Fruit fly (Drosophila melanogaster) whole organism, embryonic: ENCODE data around the gene Cyp12a4.

Experiments
- Atf-2 ChIP-seq: fragments of 200-800 bp; sonication (Bioruptor generic); optimal IDR thresholded peaks from 2 replicates; lab custom pipeline; 2016; ENCODE audit warnings: missing biosample characterization, missing genetic modification characterization
- Blimp-1 ChIP-seq: fragments of 200-800 bp; sonication (Bioruptor generic); optimal IDR thresholded peaks from 3 replicates; lab custom pipeline; 2018; ENCODE audit warnings: missing biosample characterization, missing genetic modification characterization, mild to moderate bottlenecking, moderate library complexity, missing genetic modification reagents
- CG10565 ChIP-seq: fragments of 200-800 bp; sonication (Bioruptor generic); optimal IDR thresholded peaks from 3 replicates; lab custom pipeline; 2016; ENCODE audit warnings: missing biosample characterization, mild to moderate bottlenecking, missing genetic modification characterization
- CG11247 ChIP-seq: fragments of 200-800 bp; sonication (Bioruptor generic); IDR thresholded peaks from 2 replicates; pipeline ENCODE4 v1.3.6; 2022; ENCODE audit warnings: missing biosample characterization, missing genetic modification characterization
- CG11504 ChIP-seq: fragments of 200-800 bp; sonication (Bioruptor generic); optimal IDR thresholded peaks from 3 replicates; lab custom pipeline; 2019; ENCODE audit warnings: missing biosample characterization, mild to moderate bottlenecking, missing genetic modification characterization, moderate library complexity
- CG12659 ChIP-seq: fragments of 200-800 bp; sonication (Bioruptor generic); optimal IDR thresholded peaks from 3 replicates; lab custom pipeline; 2017; ENCODE audit warnings: mild to moderate bottlenecking, missing biosample characterization, missing genetic modification reagents, missing genetic modification characterization
- CG12744 ChIP-seq: fragments of 200-800 bp; sonication (Bioruptor generic); optimal IDR thresholded peaks from 2 replicates; lab custom pipeline; 2016; ENCODE audit warnings: missing biosample characterization, missing genetic modification characterization
- CG12942 ChIP-seq: fragments of 200-800 bp; sonication (Bioruptor generic); optimal IDR thresholded peaks from 3 replicates; lab custom pipeline; 2016; ENCODE audit warnings: missing biosample characterization, missing genetic modification characterization
- CG13894 ChIP-seq: fragments of 200-800 bp; sonication (Bioruptor generic); optimal IDR thresholded peaks from 3 replicates; lab custom pipeline; 2018; ENCODE audit warnings: missing biosample characterization, mild to moderate bottlenecking, missing genetic modification characterization, moderate library complexity
- CG15011 ChIP-seq: fragments of 200-800 bp; sonication (Bioruptor generic); optimal IDR thresholded peaks from 3 replicates; lab custom pipeline; 2018; ENCODE audit warnings: missing biosample characterization, mild to moderate bottlenecking, missing genetic modification characterization
- CG15073 ChIP-seq: fragments of 200-800 bp; sonication (Bioruptor generic); optimal IDR thresholded peaks from 2 replicates; lab custom pipeline; 2016; ENCODE audit warnings: missing biosample characterization, missing genetic modification characterization
- CG15696 ChIP-seq: fragments of 200-800 bp; sonication (Bioruptor generic); optimal IDR thresholded peaks from 2 replicates; lab custom pipeline; 2019; ENCODE audit warnings: missing biosample characterization, mild to moderate bottlenecking, missing genetic modification characterization, moderate library complexity
- CG1602 ChIP-seq: fragments of 200-800 bp; sonication (Bioruptor generic); optimal IDR thresholded peaks from 3 replicates; lab custom pipeline; 2016; ENCODE audit warnings: missing biosample characterization, missing genetic modification characterization
- CG16779 ChIP-seq: fragments of 200-800 bp; sonication (Bioruptor generic); IDR thresholded peaks from 2 replicates; pipeline ENCODE4 v1.3.6; 2022; ENCODE audit warnings: missing biosample characterization, missing genetic modification characterization
- CG16813 ChIP-seq: fragments of 200-800 bp; sonication (Bioruptor generic); IDR thresholded peaks from 3 replicates; pipeline ENCODE4 v1.3.6; 2022; ENCODE audit warnings: missing biosample characterization, missing genetic modification characterization; ENCODE audit not compliant: partially characterized antibody
- CG17361 ChIP-seq: fragments of 200-800 bp; sonication (Bioruptor generic); IDR thresholded peaks from 3 replicates; pipeline ENCODE4 v1.3.6; 2022; ENCODE audit warnings: missing biosample characterization, missing genetic modification characterization
- CG2889 ChIP-seq: fragments of 200-800 bp; sonication (Bioruptor generic); IDR thresholded peaks from 3 replicates; pipeline ENCODE4 v1.3.6; 2022; ENCODE audit warnings: missing biosample characterization, missing genetic modification characterization
- CG30403 ChIP-seq: fragments of 200-800 bp; sonication (Bioruptor generic); optimal IDR thresholded peaks from 3 replicates; lab custom pipeline; 2016; ENCODE audit warnings: missing biosample characterization, missing genetic modification characterization
- CG32772 ChIP-seq: fragments of 200-800 bp; sonication (Bioruptor generic); IDR thresholded peaks from 2 replicates; pipeline ENCODE4 v1.3.6; 2022; ENCODE audit warnings: missing biosample characterization, missing genetic modification characterization
- CG3407 ChIP-seq: fragments of 200-800 bp; sonication (Bioruptor generic); optimal IDR thresholded peaks from 2 replicates; lab custom pipeline; 2018; ENCODE audit warnings: missing biosample characterization, mild to moderate bottlenecking, missing genetic modification characterization
- CG4360 ChIP-seq: fragments of 200-800 bp; sonication (Bioruptor generic); IDR thresholded peaks from 2 replicates; pipeline ENCODE4 v1.3.6; 2022; ENCODE audit warnings: missing biosample characterization, missing genetic modification characterization
- CG6272 ChIP-seq: fragments of 200-800 bp; sonication (Bioruptor generic); IDR thresholded peaks from 2 replicates; pipeline ENCODE4 v1.3.6; 2022; ENCODE audit warnings: missing biosample characterization, missing genetic modification characterization
- CG7271 ChIP-seq: fragments of 200-800 bp; sonication (Bioruptor generic); optimal IDR thresholded peaks from 2 replicates; lab custom pipeline; 2018; ENCODE audit warnings: missing biosample characterization, mild to moderate bottlenecking, missing genetic modification characterization, moderate library complexity
- CG7556 ChIP-seq: fragments of 200-800 bp; sonication (Bioruptor generic); optimal IDR thresholded peaks from 2 replicates; lab custom pipeline; 2017; ENCODE audit warnings: missing biosample characterization, mild to moderate bottlenecking, missing genetic modification characterization
- CG7745 ChIP-seq: fragments of 200-800 bp; sonication (Bioruptor generic); optimal IDR thresholded peaks from 2 replicates; lab custom pipeline; 2018; ENCODE audit warnings: missing biosample characterization, mild to moderate bottlenecking, missing genetic modification characterization, moderate library complexity
- CG9215 ChIP-seq: fragments of 200-800 bp; sonication (Bioruptor generic); IDR thresholded peaks from 2 replicates; pipeline ENCODE4 v1.3.6; 2022; ENCODE audit warnings: missing biosample characterization, missing genetic modification characterization
- CG9797 ChIP-seq: fragments of 200-800 bp; sonication (Bioruptor generic); optimal IDR thresholded peaks from 3 replicates; lab custom pipeline; 2018; ENCODE audit warnings: missing biosample characterization, mild to moderate bottlenecking, missing genetic modification characterization
- CkIIα-i1 ChIP-seq: fragments of 200-800 bp; sonication (Bioruptor generic); IDR thresholded peaks from 2 replicates; pipeline ENCODE4 v1.3.6; 2022; ENCODE audit warnings: missing biosample characterization, missing genetic modification characterization
- Dip3 ChIP-seq: fragments of 200-800 bp; sonication (Bioruptor generic); optimal IDR thresholded peaks from 3 replicates; lab custom pipeline; 2016; ENCODE audit warnings: missing biosample characterization, missing genetic modification characterization
- HLHmδ ChIP-seq: fragments of 200-800 bp; sonication (Bioruptor generic); optimal IDR thresholded peaks from 2 replicates; lab custom pipeline; 2018; ENCODE audit warnings: missing biosample characterization, mild to moderate bottlenecking, missing genetic modification characterization, moderate library complexity
- Hmr ChIP-seq: fragments of 200-800 bp; sonication (Bioruptor generic); optimal IDR thresholded peaks from 3 replicates; lab custom pipeline; 2017; ENCODE audit warnings: mild to moderate bottlenecking, missing biosample characterization, missing genetic modification reagents, missing genetic modification characterization
- Kr ChIP-seq: fragments of 200-800 bp; sonication (Bioruptor generic); optimal IDR thresholded peaks from 2 replicates; lab custom pipeline; 2017; ENCODE audit warnings: missing biosample characterization, mild to moderate bottlenecking, missing genetic modification characterization
- MTF-1 ChIP-seq: fragments of 200-800 bp; sonication (Bioruptor generic); optimal IDR thresholded peaks from 2 replicates; lab custom pipeline; 2018; ENCODE audit warnings: missing biosample characterization, mild to moderate bottlenecking, missing genetic modification characterization, borderline replicate concordance
- Med ChIP-seq: fragments of 200-800 bp; sonication (Bioruptor generic); peaks from one replicate; lab custom pipeline; 2016; ENCODE audit warnings: missing biosample characterization, missing genetic modification characterization, mild to moderate bottlenecking, inconsistent platforms, moderate library complexity
- Mrtf ChIP-seq: fragments of 200-800 bp; sonication (Bioruptor generic); IDR thresholded peaks from 3 replicates; pipeline ENCODE4 v1.3.6; 2022; ENCODE audit warnings: missing biosample characterization, missing genetic modification characterization
- NC2α ChIP-seq: fragments of 200-800 bp; sonication (Bioruptor generic); optimal IDR thresholded peaks from 2 replicates; lab custom pipeline; 2016; ENCODE audit warnings: missing biosample characterization, missing genetic modification characterization
- Nf-YC ChIP-seq: fragments of 200-800 bp; optimal IDR thresholded peaks from 3 replicates; lab custom pipeline; 2019; ENCODE audit warnings: missing biosample characterization, mild to moderate bottlenecking, missing genetic modification characterization, moderate library complexity
- Six4 ChIP-seq: fragments of 200-800 bp; sonication (Bioruptor generic); optimal IDR thresholded peaks from 2 replicates; lab custom pipeline; 2016; ENCODE audit warnings: missing biosample characterization, missing genetic modification characterization
- YL-1 ChIP-seq: fragments of 200-800 bp; sonication (Bioruptor generic); optimal IDR thresholded peaks from 3 replicates; lab custom pipeline; 2017; ENCODE audit warnings: missing biosample characterization, mild to moderate bottlenecking, missing genetic modification characterization
- fd96Cb ChIP-seq: fragments of 200-800 bp; sonication (Bioruptor generic); optimal IDR thresholded peaks from 2 replicates; lab custom pipeline; 2018; ENCODE audit warnings: missing biosample characterization, mild to moderate bottlenecking, missing genetic modification characterization, moderate library complexity
- ftz-f1 ChIP-seq: fragments of 200-800 bp; sonication (Bioruptor generic); optimal IDR thresholded peaks from 2 replicates; lab custom pipeline; 2016; ENCODE audit warnings: missing biosample characterization, missing genetic modification characterization
- ind ChIP-seq: fragments of 200-800 bp; sonication (Bioruptor generic); optimal IDR thresholded peaks from 3 replicates; lab custom pipeline; 2016; ENCODE audit warnings: missing biosample characterization, missing genetic modification characterization
- lov ChIP-seq, 2 experiments: fragments of 200-800 bp in 1 of 2; fragments of >200 bp in 1 of 2; sonication (Bioruptor generic) in 1 of 2; IDR thresholded peaks in 1 of 2; optimal IDR thresholded peaks in 1 of 2; 2 replicates in 1 of 2; 3 replicates in 1 of 2; pipeline versions ENCODE4 v1.3.6 to Lab custom; 2017 to 2022; ENCODE audit warnings: missing biosample characterization in 1 of 2, missing genetic modification characterization in 1 of 2
- nmo ChIP-seq: fragments of 200-800 bp; sonication (Bioruptor generic); optimal IDR thresholded peaks from 2 replicates; lab custom pipeline; 2018; ENCODE audit warnings: missing biosample characterization, mild to moderate bottlenecking, missing genetic modification characterization, moderate library complexity
- nom ChIP-seq: fragments of 200-800 bp; sonication (Bioruptor generic); optimal IDR thresholded peaks from 2 replicates; lab custom pipeline; 2017; ENCODE audit warnings: missing biosample characterization, missing genetic modification characterization, mild to moderate bottlenecking, moderate library complexity, missing genetic modification reagents
- otp ChIP-seq: fragments of 200-800 bp; sonication (Bioruptor generic); IDR thresholded peaks from 3 replicates; pipeline ENCODE4, ENCODE4 v1.3.6; 2022; ENCODE audit warnings: missing biosample characterization, missing genetic modification characterization
- pum ChIP-seq: fragments of 200-800 bp; sonication (Bioruptor generic); optimal IDR thresholded peaks from 2 replicates; lab custom pipeline; 2016; ENCODE audit warnings: missing biosample characterization, missing genetic modification characterization
- sug ChIP-seq: fragments of 200-800 bp; optimal IDR thresholded peaks from 2 replicates; lab custom pipeline; 2019; ENCODE audit warnings: missing biosample characterization, mild to moderate bottlenecking, missing genetic modification characterization, moderate library complexity
- trh ChIP-seq: fragments of 200-800 bp; sonication (Bioruptor generic); optimal IDR thresholded peaks from 2 replicates; lab custom pipeline; 2016; ENCODE audit warnings: missing biosample characterization, missing genetic modification characterization
- zfh2 ChIP-seq: fragments of 200-800 bp; sonication (Bioruptor generic); optimal IDR thresholded peaks from 2 replicates; lab custom pipeline; 2016; ENCODE audit warnings: missing biosample characterization, missing genetic modification characterization

Gene Cyp12a4

DNA sequence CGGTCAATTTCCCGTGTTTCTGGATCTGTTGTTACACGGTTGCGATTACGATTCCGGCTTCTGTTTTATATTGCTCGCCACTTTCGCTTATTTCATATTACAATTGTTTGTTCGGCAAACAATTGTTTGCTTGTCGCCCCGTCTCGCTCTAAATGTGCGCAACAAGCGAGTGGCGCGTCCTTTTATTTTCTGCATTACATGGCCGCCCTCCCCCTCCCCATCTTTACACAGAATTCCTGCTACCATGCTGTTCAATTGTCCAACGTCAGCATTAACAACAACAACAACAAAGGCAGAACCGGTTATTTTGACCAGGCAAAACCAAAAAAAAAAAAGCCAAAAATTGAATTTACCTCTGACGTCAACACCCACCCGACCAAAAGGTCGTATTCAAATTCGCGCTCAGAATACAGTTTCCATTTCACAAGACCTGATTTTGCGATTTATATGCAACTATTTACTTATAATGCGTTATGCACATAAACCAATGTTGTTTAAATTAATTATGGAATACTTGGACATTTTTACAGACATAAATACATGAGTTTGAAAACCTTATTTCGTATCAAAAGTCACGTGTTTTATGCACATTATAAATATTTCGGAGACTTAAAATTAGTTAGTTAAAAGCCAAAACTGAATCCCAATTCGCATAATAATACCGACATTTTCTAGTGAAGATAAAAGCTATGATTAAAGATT lies 31.3 kb downstream of the Cyp12a4 start (continued):
- TF ChIP-seq CG15011 (GFP tag; lab: Kevin White, UChicago) (no peak), CG2889 (GFP tag; lab: Robert Waterston, UW) (no peak), Dip3 (GFP tag; lab: Kevin White, UChicago) (no peak), Mrtf (no peak), CG17361 (GFP tag; lab: Robert Waterston, UW) (0 out of 3 replicates have a peak, but pooled peaks have one; percentile 11), CG7745 (tag; lab: Kevin White, UChicago) (no peak), pum (GFP tag; lab: Kevin White, UChicago) (no peak), fd96Cb (tag; lab: Kevin White, UChicago) (no peak), Atf-2 (no peak), CG15696 (tag; lab: Kevin White, UChicago) (no peak), nom (GFP tag; lab: Kevin White, UChicago) (no peak), otp (GFP tag; lab: Robert Waterston, UW) (no peak), sug (tag; lab: Kevin White, UChicago) (no peak), CG30403 (no peak), CG10565 (GFP tag; lab: Kevin White, UChicago) (no peak), CG9797 (GFP tag; lab: Kevin White, UChicago) (no peak), Kr (GFP tag; lab: Kevin White, UChicago) (no peak), CG15073 (GFP tag; lab: Kevin White, UChicago) (no peak), CG11504 (tag; lab: Kevin White, UChicago) (no peak), Med (peak; percentile 60), Hmr (GFP tag; lab: Kevin White, UChicago) (no peak), CG1602 (GFP tag; lab: Kevin White, UChicago) (no peak), CG7556 (GFP tag; lab: Kevin White, UChicago) (no peak), CG16813 (no peak), CG4360 (GFP tag; lab: Robert Waterston, UW) (peak; percentile 88), zfh2 (no peak), CG12744 (GFP tag; lab: Kevin White, UChicago) (no peak), CG3407 (GFP tag; lab: Kevin White, UChicago) (no peak), MTF-1 (GFP tag; lab: Kevin White, UChicago) (no peak), YL-1 (no peak), CG16779 (GFP tag; lab: Robert Waterston, UW) (no peak), ind (GFP tag; lab: Kevin White, UChicago) (no peak), CkIIα-i1 (GFP tag; lab: Robert Waterston, UW) (no peak), Blimp-1 (GFP tag; lab: Kevin White, UChicago) (peak; percentile 63), NC2α (no peak), CG12942 (no peak), Six4 (no peak), HLHmδ (GFP tag; lab: Kevin White, UChicago) (no peak), CG9215 (GFP tag; lab: Robert Waterston, UW) (no peak), CG32772 (0 out of 2 replicates have a peak, but pooled peaks have one; percentile 28), lov (optimal IDR thresholded peaks at IDR 0.05; lab: Kevin White, UChicago) (no peak), lov (GFP tag; IDR thresholded peaks at IDR 0.05; lab: Robert Waterston, UW) (no peak), CG7271 (tag; lab: Kevin White, UChicago) (no peak), CG6272 (no peak), CG11247 (GFP tag; lab: Robert Waterston, UW) (no peak), CG13894 (tag; lab: Kevin White, UChicago) (no peak), ftz-f1 (GFP tag; lab: Kevin White, UChicago) (no peak), trh (no peak), Nf-YC (tag; lab: Kevin White, UChicago) (no peak), CG12659 (GFP tag; lab: Kevin White, UChicago) (no peak), nmo (GFP tag; lab: Kevin White, UChicago) (no peak)
